Fruit fly (Drosophila melanogaster) whole organism, prepupa: Measurements from ENCODE around the gene Frl.

Experiments used
- CG10669 ChIP-seq: fragments of 200-800 bp; sonication (Bioruptor generic); optimal IDR thresholded peaks from 3 replicates; lab custom pipeline; 2018; ENCODE audit warnings: missing biosample characterization, mild to moderate bottlenecking, missing genetic modification characterization, moderate library complexity
- CG11762 ChIP-seq: fragments of 200-800 bp; sonication (Bioruptor generic); optimal IDR thresholded peaks from 3 replicates; lab custom pipeline; 2016; ENCODE audit warnings: missing biosample characterization, missing genetic modification characterization; ENCODE audit not compliant: insufficient read depth
- CG11902 ChIP-seq: fragments of 200-800 bp; sonication (Bioruptor generic); optimal IDR thresholded peaks from 3 replicates; lab custom pipeline; 2016; ENCODE audit warnings: missing biosample characterization, missing genetic modification characterization
- CG31627 ChIP-seq: fragments of 200-800 bp; sonication (Bioruptor generic); optimal IDR thresholded peaks from 3 replicates; lab custom pipeline; 2016; ENCODE audit warnings: missing biosample characterization, missing genetic modification characterization
- CG32006 ChIP-seq: fragments of 200-800 bp; sonication (Bioruptor generic); optimal IDR thresholded peaks from 3 replicates; lab custom pipeline; 2017; ENCODE audit warnings: missing biosample characterization, mild to moderate bottlenecking, missing genetic modification characterization
- CG3919 ChIP-seq: fragments of 200-800 bp; sonication (Bioruptor generic); optimal IDR thresholded peaks from 3 replicates; lab custom pipeline; 2016; ENCODE audit warnings: missing biosample characterization, missing genetic modification characterization
- CG6792 ChIP-seq: fragments of 200-800 bp; sonication (Bioruptor generic); optimal IDR thresholded peaks from 3 replicates; lab custom pipeline; 2016; ENCODE audit warnings: missing biosample characterization, missing genetic modification characterization
- CG6808 ChIP-seq: fragments of 200-800 bp; sonication (Bioruptor generic); optimal IDR thresholded peaks from 3 replicates; lab custom pipeline; 2017; ENCODE audit warnings: missing biosample characterization, missing genetic modification characterization, mild to moderate bottlenecking, moderate library complexity, missing genetic modification reagents
- CG6854 ChIP-seq: fragments of 200-800 bp; sonication (Bioruptor generic); optimal IDR thresholded peaks from 2 replicates; lab custom pipeline; 2017; ENCODE audit warnings: missing biosample characterization, mild to moderate bottlenecking, missing genetic modification characterization
- CG7368 ChIP-seq: fragments of 200-800 bp; sonication (Bioruptor generic); optimal IDR thresholded peaks from 3 replicates; lab custom pipeline; 2016; ENCODE audit warnings: missing biosample characterization, missing genetic modification characterization
- CG8119 ChIP-seq: fragments of 200-800 bp; sonication (Bioruptor generic); IDR thresholded peaks from 3 replicates; pipeline ENCODE4 v1.3.6; 2022; ENCODE audit warnings: missing biosample characterization, missing genetic modification characterization
- CG8632 ChIP-seq: fragments of 200-800 bp; sonication (Bioruptor generic); optimal IDR thresholded peaks from 3 replicates; lab custom pipeline; 2016; ENCODE audit warnings: missing biosample characterization, missing genetic modification characterization
- CG9139 ChIP-seq: fragments of 200-800 bp; sonication (Bioruptor generic); optimal IDR thresholded peaks from 3 replicates; lab custom pipeline; 2017; ENCODE audit warnings: missing biosample characterization, mild to moderate bottlenecking, missing genetic modification characterization
- Eip75B ChIP-seq: fragments of 200-800 bp; sonication (Bioruptor generic); optimal IDR thresholded peaks from 3 replicates; lab custom pipeline; 2016; ENCODE audit warnings: missing biosample characterization, missing genetic modification characterization
- Eip93F ChIP-seq: fragments of 200-800 bp; sonication (Bioruptor generic); optimal IDR thresholded peaks from 2 replicates; lab custom pipeline; 2016; ENCODE audit warnings: missing biosample characterization, mild to moderate bottlenecking, missing genetic modification characterization
- Ets21C ChIP-seq: fragments of 200-800 bp; sonication (Bioruptor generic); optimal IDR thresholded peaks from 3 replicates; lab custom pipeline; 2016; ENCODE audit warnings: missing biosample characterization, missing genetic modification characterization
- Gug ChIP-seq: fragments of 200-800 bp; sonication (Bioruptor generic); IDR thresholded peaks from 2 replicates; pipeline ENCODE4 v1.3.6; 2022; ENCODE audit warnings: missing biosample characterization, missing genetic modification characterization
- Hr38 ChIP-seq: sonication (Bioruptor generic); optimal IDR thresholded peaks from 2 replicates; lab custom pipeline; 2016; ENCODE audit warnings: missing biosample characterization, missing genetic modification characterization
- Hr39 ChIP-seq: fragments of 200-800 bp; sonication (Bioruptor generic); optimal IDR thresholded peaks from 2 replicates; lab custom pipeline; 2016; ENCODE audit warnings: missing biosample characterization, missing genetic modification characterization
- Hr4 ChIP-seq: fragments of 200-800 bp; sonication (Bioruptor generic); optimal IDR thresholded peaks from 3 replicates; lab custom pipeline; 2016; ENCODE audit warnings: missing biosample characterization, missing genetic modification characterization
- Lpt ChIP-seq: fragments of 200-800 bp; sonication (Bioruptor generic); optimal IDR thresholded peaks from 3 replicates; lab custom pipeline; 2016; ENCODE audit warnings: missing biosample characterization, missing genetic modification characterization
- Met ChIP-seq: fragments of 200-800 bp; sonication (Bioruptor generic); optimal IDR thresholded peaks from 3 replicates; lab custom pipeline; 2016; ENCODE audit warnings: missing biosample characterization, missing genetic modification characterization
- OdsH ChIP-seq: fragments of 200-800 bp; sonication (Bioruptor generic); optimal IDR thresholded peaks from 3 replicates; lab custom pipeline; 2016; ENCODE audit warnings: missing biosample characterization, missing genetic modification characterization
- Smox ChIP-seq: fragments of 200-800 bp; sonication (Bioruptor generic); optimal IDR thresholded peaks from 3 replicates; lab custom pipeline; 2016; ENCODE audit warnings: missing biosample characterization, missing genetic modification characterization
- Sox102F ChIP-seq: fragments of 200-800 bp; sonication (Bioruptor generic); optimal IDR thresholded peaks from 2 replicates; lab custom pipeline; 2016; ENCODE audit warnings: missing biosample characterization, mild to moderate bottlenecking, missing genetic modification characterization
- Sox14 ChIP-seq: fragments of 200-800 bp; sonication (Bioruptor generic); optimal IDR thresholded peaks from 3 replicates; lab custom pipeline; 2016; ENCODE audit warnings: missing biosample characterization, missing genetic modification characterization
- Sox15 ChIP-seq: fragments of 200-800 bp; sonication (Bioruptor generic); optimal IDR thresholded peaks from 3 replicates; lab custom pipeline; 2016; ENCODE audit warnings: missing biosample characterization, missing genetic modification characterization
- achi ChIP-seq: fragments of 200-800 bp; sonication (Bioruptor generic); optimal IDR thresholded peaks from 3 replicates; lab custom pipeline; 2016; ENCODE audit warnings: missing biosample characterization, missing genetic modification characterization
- acj6 ChIP-seq: fragments of 200-800 bp; sonication (Bioruptor generic); optimal IDR thresholded peaks from 3 replicates; lab custom pipeline; 2016; ENCODE audit warnings: missing biosample characterization, missing genetic modification characterization
- cyc ChIP-seq: fragments of 200-800 bp; sonication (Bioruptor generic); optimal IDR thresholded peaks from 3 replicates; lab custom pipeline; 2016; ENCODE audit warnings: missing biosample characterization, missing genetic modification characterization
- dsx ChIP-seq: fragments of 200-800 bp; optimal IDR thresholded peaks from 3 replicates; lab custom pipeline; 2019; ENCODE audit warnings: missing biosample characterization, mild to moderate bottlenecking, missing genetic modification characterization, moderate library complexity; ENCODE audit not compliant: poor library complexity, severe bottlenecking
- esn ChIP-seq: fragments of 200-800 bp; sonication (Bioruptor generic); optimal IDR thresholded peaks from 2 replicates; lab custom pipeline; 2016; ENCODE audit warnings: missing biosample characterization, mild to moderate bottlenecking, missing genetic modification characterization, moderate library complexity
- fd59A ChIP-seq: fragments of 200-800 bp; sonication (Bioruptor generic); optimal IDR thresholded peaks from 2 replicates; lab custom pipeline; 2017; ENCODE audit warnings: missing biosample characterization, mild to moderate bottlenecking, missing genetic modification characterization, missing genetic modification reagents
- fd85E ChIP-seq: fragments of 200-800 bp; sonication (Bioruptor generic); optimal IDR thresholded peaks from 3 replicates; lab custom pipeline; 2016; ENCODE audit warnings: missing biosample characterization, missing genetic modification characterization
- fkh ChIP-seq: fragments of 200-800 bp; sonication (Bioruptor generic); optimal IDR thresholded peaks from 3 replicates; lab custom pipeline; 2017; ENCODE audit warnings: missing biosample characterization, mild to moderate bottlenecking, missing genetic modification characterization, moderate library complexity
- net ChIP-seq: fragments of 200-800 bp; sonication (Bioruptor generic); optimal IDR thresholded peaks from 3 replicates; lab custom pipeline; 2016; ENCODE audit warnings: missing biosample characterization, missing genetic modification characterization
- pdm3 ChIP-seq: fragments of 200-800 bp; sonication (Bioruptor generic); optimal IDR thresholded peaks from 3 replicates; lab custom pipeline; 2016; ENCODE audit warnings: missing biosample characterization, missing genetic modification characterization
- salr ChIP-seq, 2 experiments: fragments of 200-800 bp; sonication (Bioruptor generic); optimal IDR thresholded peaks; 3 replicates each; lab custom pipeline; 2016 to 2018; ENCODE audit warnings: missing biosample characterization in 2 of 2, missing genetic modification characterization in 2 of 2, mild to moderate bottlenecking in 1 of 2
- ss ChIP-seq, 2 experiments: fragments of 200-800 bp; sonication (Bioruptor generic); optimal IDR thresholded peaks; 2 replicates in 1 of 2; 3 replicates in 1 of 2; lab custom pipeline; 2017 to 2018; ENCODE audit warnings: mild to moderate bottlenecking in 2 of 2, missing biosample characterization in 2 of 2, missing genetic modification characterization in 2 of 2, moderate library complexity in 1 of 2
- svp ChIP-seq: fragments of 200-800 bp; sonication (Bioruptor generic); peaks from one replicate; lab custom pipeline; 2016; ENCODE audit warnings: missing biosample characterization, missing genetic modification characterization
- vri ChIP-seq: fragments of 200-800 bp; sonication (Bioruptor generic); optimal IDR thresholded peaks from 3 replicates; lab custom pipeline; 2016; ENCODE audit warnings: missing biosample characterization, mild to moderate bottlenecking, missing genetic modification characterization

The Frl gene

DNA sequence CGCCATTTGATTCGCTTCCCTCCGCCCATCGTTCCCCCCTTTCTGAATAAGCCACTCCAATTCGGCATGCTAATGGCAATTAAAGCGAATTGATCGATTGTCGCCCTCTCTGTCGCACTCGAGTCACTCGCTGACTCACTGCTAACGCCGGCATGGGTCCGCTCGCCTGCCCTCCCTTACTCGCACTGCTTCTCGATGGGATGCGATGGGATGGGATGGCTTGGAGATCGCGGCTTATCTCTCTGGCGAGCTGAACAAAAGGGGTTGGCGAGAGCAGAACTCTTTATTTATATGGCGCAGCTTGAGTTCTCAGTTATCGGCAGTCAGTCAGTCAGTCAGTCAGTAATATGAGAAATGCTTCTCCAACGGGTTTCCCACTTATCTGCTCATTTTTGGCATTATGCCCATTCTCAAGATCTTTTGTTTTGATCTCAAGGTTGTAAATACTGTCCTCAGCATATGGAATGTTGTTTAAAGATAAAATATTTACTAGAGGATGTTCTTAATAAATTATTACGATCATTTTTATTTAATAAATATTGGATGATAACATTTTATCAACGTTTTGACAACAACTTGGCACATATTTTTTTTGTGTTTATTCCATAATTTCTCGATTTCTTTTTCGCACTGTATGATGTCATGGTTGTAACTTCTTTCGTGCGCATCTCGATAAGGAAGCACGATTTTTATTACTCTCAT, 3.0 kb downstream of the Frl start (continued):
- TF ChIP-seq CG31627 (GFP tag; lab: Kevin White, UChicago) = peak; percentile 0
- TF ChIP-seq vri (GFP tag; lab: Kevin White, UChicago) = no peak
- TF ChIP-seq Hr4 (GFP tag; lab: Kevin White, UChicago) = no peak
- no peak for TF ChIP-seq CG32006 (GFP tag; lab: Kevin White, UChicago)
- no peak for TF ChIP-seq Sox14
- TF ChIP-seq Eip75B (GFP tag; lab: Kevin White, UChicago) = no peak
- TF ChIP-seq Sox102F (GFP tag; lab: Kevin White, UChicago) = peak; percentile 53
- TF ChIP-seq CG8119 (GFP tag; lab: Robert Waterston, UW) = no peak
- TF ChIP-seq CG3919 (GFP tag; lab: Kevin White, UChicago) = no peak
- no peak for TF ChIP-seq Lpt (GFP tag; lab: Kevin White, UChicago)
- TF ChIP-seq Smox (GFP tag; lab: Kevin White, UChicago) = peak; percentile 44
- no peak for TF ChIP-seq CG6854 (GFP tag; lab: Kevin White, UChicago)
- TF ChIP-seq Met (GFP tag; lab: Kevin White, UChicago) = peak; percentile 28
- no peak for TF ChIP-seq CG11762 (GFP tag; lab: Kevin White, UChicago)
- TF ChIP-seq pdm3 (GFP tag; lab: Kevin White, UChicago) = peak; percentile 3
- TF ChIP-seq fd59A (GFP tag; lab: Kevin White, UChicago) = no peak
- no peak for TF ChIP-seq CG6792 (GFP tag; lab: Kevin White, UChicago)
- TF ChIP-seq CG6808 (GFP tag; lab: Kevin White, UChicago) = no peak
- TF ChIP-seq CG9139 (GFP tag; lab: Kevin White, UChicago) = no peak
- TF ChIP-seq ss (GFP tag; optimal IDR thresholded peaks at IDR 0.05; lab: Kevin White, UChicago) = no peak
- TF ChIP-seq cyc = no peak
- TF ChIP-seq fkh (GFP tag; lab: Kevin White, UChicago) = peak; percentile 29
- no peak for TF ChIP-seq salr (GFP tag; optimal IDR thresholded peaks at IDR 0.05; lab: Kevin White, UChicago)
- no peak for TF ChIP-seq dsx (GFP tag; lab: Kevin White, UChicago)
- no peak for TF ChIP-seq net (GFP tag; lab: Kevin White, UChicago)

DNA sequence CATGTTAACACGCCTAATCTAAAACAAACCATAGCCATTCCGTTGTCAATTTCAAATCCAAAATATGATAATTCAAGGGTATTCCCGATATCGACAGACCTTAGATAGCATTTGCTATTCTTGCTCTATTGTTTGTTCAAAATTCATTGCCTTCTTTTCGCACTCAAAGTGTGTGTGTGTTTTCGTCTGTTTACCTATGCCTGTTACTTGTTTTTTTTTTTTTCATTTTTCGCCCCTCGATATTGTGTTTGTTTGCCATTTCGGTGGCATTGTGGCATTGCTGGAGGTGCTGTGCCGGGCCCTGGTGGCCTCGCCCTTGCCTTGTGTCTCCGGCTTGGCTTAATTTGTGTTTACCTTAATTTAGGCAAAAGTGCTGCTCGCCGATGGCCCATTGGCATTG, 3.8 kb downstream of the Frl start:
- TF ChIP-seq fkh (GFP tag; lab: Kevin White, UChicago) (peak; percentile 74), CG11902 (GFP tag; lab: Kevin White, UChicago) (no peak)

DNA sequence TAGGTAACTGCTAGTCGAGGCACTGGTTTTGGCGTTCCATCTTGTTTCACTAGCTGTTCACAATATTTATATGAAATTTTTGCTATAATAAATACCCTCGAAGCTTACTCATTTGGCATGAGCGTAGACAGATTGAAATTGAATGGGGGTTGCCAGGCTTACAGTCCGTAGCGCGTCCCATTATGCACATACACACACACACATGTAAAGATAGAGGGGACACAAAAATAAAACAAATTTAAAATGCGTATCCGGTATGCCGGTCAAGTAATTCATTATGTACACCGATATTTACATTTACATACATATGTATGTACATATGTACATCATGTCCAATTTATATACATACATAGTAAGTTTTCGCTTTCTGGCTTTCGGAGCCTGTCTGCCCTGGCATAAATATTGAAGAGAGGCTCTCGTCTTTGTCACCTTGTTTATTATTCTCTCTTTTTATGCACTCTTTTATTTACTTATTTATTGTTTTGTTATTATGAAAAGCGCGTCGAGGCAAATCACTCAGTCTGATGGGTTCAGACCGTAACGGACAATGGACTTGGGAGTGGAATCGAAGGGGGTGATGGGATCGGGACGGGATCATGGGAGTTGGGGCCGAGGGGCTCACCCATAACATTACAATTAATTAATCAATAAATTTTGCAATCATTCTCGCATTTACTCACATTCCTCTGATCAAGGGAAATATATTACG, 6.4 kb downstream of the Frl start:
- peak; percentile 98 for TF ChIP-seq svp
- TF ChIP-seq CG6854 (GFP tag; lab: Kevin White, UChicago) = peak; percentile 49
- no peak for TF ChIP-seq CG8119 (GFP tag; lab: Robert Waterston, UW)
- no peak for TF ChIP-seq fd85E (GFP tag; lab: Kevin White, UChicago)
- no peak for TF ChIP-seq Hr38 (GFP tag; lab: Kevin White, UChicago)
- TF ChIP-seq Met (GFP tag; lab: Kevin White, UChicago) = peak; percentile 54
- TF ChIP-seq Sox15 (GFP tag; lab: Kevin White, UChicago) = peak; percentile 25
- TF ChIP-seq dsx (GFP tag; lab: Kevin White, UChicago) = peak; percentile 24
- peak; percentile 28 for TF ChIP-seq Eip75B (GFP tag; lab: Kevin White, UChicago)
- TF ChIP-seq esn (GFP tag; lab: Kevin White, UChicago) = peak; percentile 53
- peak; percentile 18 for TF ChIP-seq CG7368 (GFP tag; lab: Kevin White, UChicago)
- peak; percentile 54 for TF ChIP-seq CG6808 (GFP tag; lab: Kevin White, UChicago)
- no peak for TF ChIP-seq CG11762 (GFP tag; lab: Kevin White, UChicago)
- TF ChIP-seq pdm3 (GFP tag; lab: Kevin White, UChicago) = peak; percentile 52
- TF ChIP-seq Eip93F (GFP tag; lab: Kevin White, UChicago) = no peak
- peak; percentile 51 for TF ChIP-seq Sox102F (GFP tag; lab: Kevin White, UChicago)
- peak; percentile 25; the same call in 1 of the 2 replicates for TF ChIP-seq Gug (GFP tag; lab: Robert Waterston, UW)
- no peak for TF ChIP-seq CG11902 (GFP tag; lab: Kevin White, UChicago)
- peak; percentile 25 for TF ChIP-seq OdsH
- peak; percentile 37 for TF ChIP-seq cyc
- peak; percentile 34 for TF ChIP-seq CG10669 (GFP tag; lab: Kevin White, UChicago)
- no peak for TF ChIP-seq Sox14
- peak; percentile 43 for TF ChIP-seq acj6
- peak; percentile 49 for TF ChIP-seq CG9139 (GFP tag; lab: Kevin White, UChicago)
- peak; percentile 30 for TF ChIP-seq CG8632 (GFP tag; lab: Kevin White, UChicago)
- TF ChIP-seq CG31627 (GFP tag; lab: Kevin White, UChicago) = peak; percentile 39
- peak; percentile 39 for TF ChIP-seq Hr39 (GFP tag; lab: Kevin White, UChicago)
- no peak for TF ChIP-seq vri (GFP tag; lab: Kevin White, UChicago)
- no peak for TF ChIP-seq Ets21C (GFP tag; lab: Kevin White, UChicago)
- TF ChIP-seq Hr4 (GFP tag; lab: Kevin White, UChicago) = no peak
- peak; percentile 39 for TF ChIP-seq CG32006 (GFP tag; lab: Kevin White, UChicago)
- peak; percentile 51 for TF ChIP-seq achi
